Fruit fly (Drosophila melanogaster) whole organism, embryonic: ENCODE data around the gene CG4896.

Experiments
- CG10462 ChIP-seq: fragments of 200-800 bp; sonication (Bioruptor generic); optimal IDR thresholded peaks from 2 replicates; lab custom pipeline; 2016; ENCODE audit warnings: missing biosample characterization, missing genetic modification characterization
- CG10959 ChIP-seq: fragments of 200-800 bp; sonication (Bioruptor generic); IDR thresholded peaks from 2 replicates; pipeline ENCODE4 v1.3.6; 2022; ENCODE audit warnings: missing biosample characterization, missing genetic modification characterization
- CG11695 ChIP-seq: fragments of 200-800 bp; sonication (Bioruptor generic); IDR thresholded peaks from 3 replicates; pipeline ENCODE4 v1.3.6; 2022; ENCODE audit warnings: missing biosample characterization, missing genetic modification characterization
- CG12071 ChIP-seq: fragments of 200-800 bp; sonication (Bioruptor generic); optimal IDR thresholded peaks from 3 replicates; lab custom pipeline; 2018; ENCODE audit warnings: missing biosample characterization, mild to moderate bottlenecking, missing genetic modification characterization
- CG12391 ChIP-seq: fragments of 200-800 bp; sonication (Bioruptor generic); optimal IDR thresholded peaks from 3 replicates; lab custom pipeline; 2018; ENCODE audit warnings: missing biosample characterization, mild to moderate bottlenecking, missing genetic modification characterization, moderate library complexity
- CG12942 ChIP-seq: fragments of 200-800 bp; sonication (Bioruptor generic); optimal IDR thresholded peaks from 3 replicates; lab custom pipeline; 2016; ENCODE audit warnings: missing biosample characterization, missing genetic modification characterization
- CG13296 ChIP-seq: fragments of 200-800 bp; sonication (Bioruptor generic); optimal IDR thresholded peaks from 3 replicates; lab custom pipeline; 2018; ENCODE audit warnings: missing biosample characterization, mild to moderate bottlenecking, missing genetic modification characterization
- CG14014 ChIP-seq: fragments of 200-800 bp; sonication (Bioruptor generic); IDR thresholded peaks from 2 replicates; pipeline ENCODE4 v1.3.6; 2022; ENCODE audit warnings: missing biosample characterization, missing genetic modification characterization
- CG14965 ChIP-seq: fragments of 200-800 bp; sonication (Bioruptor generic); optimal IDR thresholded peaks from 2 replicates; lab custom pipeline; 2016; ENCODE audit warnings: missing biosample characterization, missing genetic modification characterization, borderline replicate concordance
- CG18476 ChIP-seq: fragments of 200-800 bp; sonication (Bioruptor generic); optimal IDR thresholded peaks from 2 replicates; lab custom pipeline; 2016; ENCODE audit warnings: missing biosample characterization, mild to moderate bottlenecking, missing genetic modification characterization
- CG2129 ChIP-seq: fragments of 200-800 bp; sonication (Bioruptor generic); IDR thresholded peaks from 2 replicates; pipeline ENCODE4 v1.3.6; 2022; ENCODE audit warnings: missing biosample characterization, missing genetic modification characterization; ENCODE audit not compliant: partially characterized antibody
- CG2678 ChIP-seq: fragments of 200-800 bp; sonication (Bioruptor generic); optimal IDR thresholded peaks from 3 replicates; lab custom pipeline; 2019; ENCODE audit warnings: missing biosample characterization, mild to moderate bottlenecking, missing genetic modification characterization, moderate library complexity
- CG30431 ChIP-seq: fragments of 200-800 bp; sonication (Bioruptor generic); optimal IDR thresholded peaks from 2 replicates; lab custom pipeline; 2017; ENCODE audit warnings: missing biosample characterization, missing genetic modification characterization
- CG32532 ChIP-seq: fragments of 200-800 bp; sonication (Bioruptor generic); IDR thresholded peaks from 2 replicates; pipeline ENCODE4 v1.3.6; 2022; ENCODE audit warnings: missing biosample characterization, missing genetic modification characterization
- CG3838 ChIP-seq: fragments of 200-800 bp; sonication (Bioruptor generic); optimal IDR thresholded peaks from 3 replicates; lab custom pipeline; 2016; ENCODE audit warnings: missing biosample characterization, missing genetic modification characterization
- CG42726 ChIP-seq: fragments of 200-800 bp; sonication (Bioruptor generic); IDR thresholded peaks from 2 replicates; pipeline ENCODE4 v1.3.6; 2022; ENCODE audit warnings: missing biosample characterization, missing genetic modification characterization; ENCODE audit not compliant: partially characterized antibody
- CG4282 ChIP-seq: fragments of 200-800 bp; sonication (Bioruptor generic); optimal IDR thresholded peaks from 2 replicates; lab custom pipeline; 2016; ENCODE audit warnings: missing biosample characterization, missing genetic modification characterization
- CG4617 ChIP-seq: fragments of 200-800 bp; sonication (Bioruptor generic); optimal IDR thresholded peaks from 3 replicates; lab custom pipeline; 2016; ENCODE audit warnings: missing biosample characterization, missing genetic modification characterization, borderline replicate concordance
- CG5245 ChIP-seq: fragments of 200-800 bp; sonication (Bioruptor generic); optimal IDR thresholded peaks from 3 replicates; lab custom pipeline; 2016; ENCODE audit warnings: missing biosample characterization, missing genetic modification characterization
- CG5953 ChIP-seq: fragments of 200-800 bp; sonication (Bioruptor generic); IDR thresholded peaks from 2 replicates; pipeline ENCODE4 v1.3.6; 2022; ENCODE audit warnings: missing biosample characterization, missing genetic modification characterization
- CG6689 ChIP-seq: fragments of 200-800 bp; sonication (Bioruptor generic); IDR thresholded peaks from 2 replicates; pipeline ENCODE4 v1.3.6; 2022; ENCODE audit warnings: missing biosample characterization, missing genetic modification characterization
- CG7271 ChIP-seq: fragments of 200-800 bp; sonication (Bioruptor generic); optimal IDR thresholded peaks from 2 replicates; lab custom pipeline; 2018; ENCODE audit warnings: missing biosample characterization, mild to moderate bottlenecking, missing genetic modification characterization, moderate library complexity
- CG8388 ChIP-seq: fragments of 200-800 bp; sonication (Bioruptor generic); optimal IDR thresholded peaks from 2 replicates; lab custom pipeline; 2019; ENCODE audit warnings: missing biosample characterization, mild to moderate bottlenecking, missing genetic modification characterization, moderate library complexity
- CG9817 ChIP-seq: fragments of 200-800 bp; sonication (Bioruptor generic); optimal IDR thresholded peaks from 2 replicates; lab custom pipeline; 2018; ENCODE audit warnings: missing biosample characterization, mild to moderate bottlenecking, missing genetic modification characterization, moderate library complexity
- Camta ChIP-seq: fragments of 200-800 bp; sonication (Bioruptor generic); optimal IDR thresholded peaks from 2 replicates; lab custom pipeline; 2016; ENCODE audit warnings: missing biosample characterization, missing genetic modification characterization
- Chrac-16 ChIP-seq: fragments of 200-800 bp; sonication (Bioruptor generic); optimal IDR thresholded peaks from 3 replicates; lab custom pipeline; 2016; ENCODE audit warnings: missing biosample characterization, missing genetic modification characterization
- Dip2 ChIP-seq: fragments of 200-800 bp; sonication (Bioruptor generic); IDR thresholded peaks from 2 replicates; pipeline ENCODE4 v1.3.6; 2022; ENCODE audit warnings: missing biosample characterization, missing genetic modification characterization
- Hr51 ChIP-seq, 2 experiments: fragments of 200-800 bp; sonication (Bioruptor generic); optimal IDR thresholded peaks; 2 replicates in 1 of 2; 3 replicates in 1 of 2; lab custom pipeline; 2016 to 2018; ENCODE audit warnings: missing biosample characterization in 2 of 2, missing genetic modification characterization in 2 of 2, mild to moderate bottlenecking in 1 of 2, moderate library complexity in 1 of 2
- Hsf ChIP-seq: fragments of 200-800 bp; sonication (Bioruptor generic); optimal IDR thresholded peaks from 3 replicates; lab custom pipeline; 2016; ENCODE audit warnings: missing biosample characterization, missing genetic modification characterization
- Lpt ChIP-seq: fragments of >200 bp; optimal IDR thresholded peaks from 2 replicates; lab custom pipeline; 2018; ENCODE audit warnings: missing biosample characterization, missing genetic modification characterization
- Neu2 ChIP-seq: fragments of 200-800 bp; sonication (Bioruptor generic); optimal IDR thresholded peaks from 3 replicates; lab custom pipeline; 2016; ENCODE audit warnings: missing biosample characterization, missing genetic modification characterization, borderline replicate concordance
- Nf-YC ChIP-seq: fragments of 200-800 bp; optimal IDR thresholded peaks from 3 replicates; lab custom pipeline; 2019; ENCODE audit warnings: missing biosample characterization, mild to moderate bottlenecking, missing genetic modification characterization, moderate library complexity
- Sox100B ChIP-seq: fragments of 200-800 bp; sonication (Bioruptor generic); optimal IDR thresholded peaks from 3 replicates; lab custom pipeline; 2018; ENCODE audit warnings: missing biosample characterization, mild to moderate bottlenecking, missing genetic modification characterization
- ac ChIP-seq: fragments of 200-800 bp; sonication (Bioruptor generic); optimal IDR thresholded peaks from 3 replicates; lab custom pipeline; 2017; ENCODE audit warnings: missing biosample characterization, mild to moderate bottlenecking, missing genetic modification characterization
- bbx ChIP-seq: fragments of 200-800 bp; sonication (Bioruptor generic); IDR thresholded peaks from 2 replicates; pipeline ENCODE4 v1.3.6; 2022; ENCODE audit warnings: missing biosample characterization, missing genetic modification characterization; ENCODE audit not compliant: partially characterized antibody
- cato ChIP-seq: fragments of 200-800 bp; sonication (Bioruptor generic); optimal IDR thresholded peaks from 2 replicates; lab custom pipeline; 2016; ENCODE audit warnings: missing biosample characterization, missing genetic modification characterization, borderline replicate concordance
- dmrt11E ChIP-seq: fragments of 200-800 bp; sonication (Bioruptor generic); optimal IDR thresholded peaks from 3 replicates; lab custom pipeline; 2018; ENCODE audit warnings: missing biosample characterization, mild to moderate bottlenecking, missing genetic modification characterization, moderate library complexity
- hbn ChIP-seq: fragments of 200-800 bp; sonication (Bioruptor generic); IDR thresholded peaks from 2 replicates; pipeline ENCODE4 v1.3.6; 2022; ENCODE audit warnings: missing biosample characterization, missing genetic modification characterization; ENCODE audit not compliant: partially characterized antibody
- jumu ChIP-seq: fragments of 200-800 bp; sonication (Bioruptor generic); optimal IDR thresholded peaks from 3 replicates; lab custom pipeline; 2016; ENCODE audit warnings: missing biosample characterization, missing genetic modification characterization
- kah ChIP-seq: fragments of 200-800 bp; sonication (Bioruptor generic); optimal IDR thresholded peaks from 2 replicates; lab custom pipeline; 2018; ENCODE audit warnings: missing biosample characterization, mild to moderate bottlenecking, missing genetic modification characterization
- lilli ChIP-seq: fragments of 200-800 bp; sonication (Bioruptor generic); optimal IDR thresholded peaks from 3 replicates; lab custom pipeline; 2016; ENCODE audit warnings: missing biosample characterization, missing genetic modification characterization
- peb ChIP-seq: fragments of 200-800 bp; sonication (Bioruptor generic); IDR thresholded peaks from 2 replicates; pipeline ENCODE4 v1.3.6; 2022; ENCODE audit warnings: missing biosample characterization, missing genetic modification characterization
- prd ChIP-seq, 3 experiments: fragments of >200 bp in 2 of 3; fragments of 200-800 bp in 1 of 3; sonication (Bioruptor generic) in 1 of 3; optimal IDR thresholded peaks in 2 of 3; IDR thresholded peaks in 1 of 3; 2 replicates in 2 of 3; 3 replicates in 1 of 3; pipeline versions ENCODE4 v1.3.6 to Lab custom; 2017 to 2022; ENCODE audit warnings: missing biosample characterization in 1 of 3, missing genetic modification characterization in 1 of 3
- sens ChIP-seq: fragments of 200-800 bp; sonication (Bioruptor generic); peaks from one replicate; lab custom pipeline; 2016; ENCODE audit warnings: missing biosample characterization, missing genetic modification characterization
- sima ChIP-seq: fragments of 200-800 bp; sonication (Bioruptor generic); optimal IDR thresholded peaks from 2 replicates; lab custom pipeline; 2016; ENCODE audit warnings: missing biosample characterization, missing genetic modification characterization
- slp2 ChIP-seq: fragments of 200-800 bp; sonication (Bioruptor generic); optimal IDR thresholded peaks from 2 replicates; lab custom pipeline; 2016; ENCODE audit warnings: missing biosample characterization, missing genetic modification characterization
- tap ChIP-seq: fragments of 200-800 bp; optimal IDR thresholded peaks from 3 replicates; lab custom pipeline; 2019; ENCODE audit warnings: missing biosample characterization, mild to moderate bottlenecking, missing genetic modification characterization, moderate library complexity
- twi ChIP-seq: fragments of 200-800 bp; optimal IDR thresholded peaks from 2 replicates; lab custom pipeline; 2019; ENCODE audit warnings: missing biosample characterization, mild to moderate bottlenecking, missing genetic modification characterization, moderate library complexity
- zf30C ChIP-seq: fragments of 200-800 bp; sonication (Bioruptor generic); optimal IDR thresholded peaks from 3 replicates; lab custom pipeline; 2018; ENCODE audit warnings: missing biosample characterization, mild to moderate bottlenecking, missing genetic modification characterization
- zfh2 ChIP-seq: fragments of 200-800 bp; sonication (Bioruptor generic); optimal IDR thresholded peaks from 2 replicates; lab custom pipeline; 2016; ENCODE audit warnings: missing biosample characterization, missing genetic modification characterization

Gene CG4896

dm6 chr2L:1142730-1143281, 34.7 kb upstream of the CG4896 start, which contains the start of gene MFS3 (continued):
- no peak for TF ChIP-seq CG7271 (tag; lab: Kevin White, UChicago)
- TF ChIP-seq twi (tag; lab: Kevin White, UChicago): no peak
- TF ChIP-seq dmrt11E (tag; lab: Kevin White, UChicago): no peak
- TF ChIP-seq CG12391: peak; percentile 3
- peak; percentile 11 for TF ChIP-seq tap (tag; lab: Kevin White, UChicago)
- TF ChIP-seq CG9817 (tag; lab: Kevin White, UChicago): no peak
- TF ChIP-seq sima (GFP tag; lab: Kevin White, UChicago): no peak
- no peak for TF ChIP-seq CG14014 (GFP tag; lab: Robert Waterston, UW)
- TF ChIP-seq Camta (GFP tag; lab: Kevin White, UChicago): no peak
- no peak for TF ChIP-seq CG4617
- TF ChIP-seq CG8388 (GFP tag; lab: Kevin White, UChicago): no peak
- no peak for TF ChIP-seq CG30431 (GFP tag; lab: Kevin White, UChicago)
- 0 out of 2 replicates have a peak, but pooled peaks have one; percentile 3 for TF ChIP-seq CG42726
- no peak for TF ChIP-seq CG10462 (GFP tag; lab: Kevin White, UChicago)
- TF ChIP-seq CG4282 (GFP tag; lab: Kevin White, UChicago): no peak
- TF ChIP-seq CG5953 (GFP tag; lab: Robert Waterston, UW): no peak
- no peak for TF ChIP-seq CG2129 (GFP tag; lab: Robert Waterston, UW)
- TF ChIP-seq CG14965 (GFP tag; lab: Kevin White, UChicago): no peak
- peak; percentile 57 for TF ChIP-seq sens (GFP tag; lab: Kevin White, UChicago)
- no peak for TF ChIP-seq kah
- no peak for TF ChIP-seq slp2 (GFP tag; lab: Kevin White, UChicago)
- TF ChIP-seq CG12071: no peak
- TF ChIP-seq Chrac-16 (GFP tag; lab: Kevin White, UChicago): no peak
- no peak for TF ChIP-seq zf30C (GFP tag; lab: Kevin White, UChicago)
- peak; percentile 13; the same call in 1 of the 2 replicates for TF ChIP-seq CG32532 (GFP tag; lab: Robert Waterston, UW)
- TF ChIP-seq CG18476 (GFP tag; lab: Kevin White, UChicago): no peak
- no peak for TF ChIP-seq Sox100B (GFP tag; lab: Kevin White, UChicago)
- no peak for TF ChIP-seq CG6689 (GFP tag; lab: Robert Waterston, UW)
- no peak for TF ChIP-seq Dip2
- TF ChIP-seq CG3838: no peak
- no peak for TF ChIP-seq CG5245
- no peak for TF ChIP-seq Neu2 (GFP tag; lab: Kevin White, UChicago)
- no peak for TF ChIP-seq Lpt (GFP tag; lab: Kevin White, UChicago)
- no peak for TF ChIP-seq hbn (GFP tag; lab: Robert Waterston, UW)
- no peak for TF ChIP-seq CG12942 (GFP tag; lab: Kevin White, UChicago)
- TF ChIP-seq CG13296 (GFP tag; lab: Kevin White, UChicago): no peak
- no peak for TF ChIP-seq CG11695 (GFP tag; lab: Robert Waterston, UW)
- peak; percentile 7 for TF ChIP-seq Nf-YC (tag; lab: Kevin White, UChicago)
- no peak for TF ChIP-seq cato (GFP tag; lab: Kevin White, UChicago)
- no peak for TF ChIP-seq peb (GFP tag; lab: Robert Waterston, UW)
- TF ChIP-seq zfh2 (GFP tag; lab: Kevin White, UChicago): no peak
- TF ChIP-seq CG2678: peak; percentile 25
- no peak for TF ChIP-seq jumu (GFP tag; lab: Kevin White, UChicago)
- TF ChIP-seq CG10959 (GFP tag; lab: Robert Waterston, UW): no peak
- no peak for TF ChIP-seq ac (GFP tag; lab: Kevin White, UChicago)
- no peak for TF ChIP-seq lilli
- peak; percentile 38; the same call in 1 of the 2 replicates for TF ChIP-seq bbx (GFP tag; lab: Robert Waterston, UW)
- TF ChIP-seq Hsf (GFP tag; lab: Kevin White, UChicago): peak; percentile 28
- TF ChIP-seq prd (optimal IDR thresholded peaks at IDR 0.05; lab: Kevin White, UChicago): no peak
- no peak for TF ChIP-seq prd (GFP tag; IDR thresholded peaks at IDR 0.05; lab: Robert Waterston, UW)
- peak in 1 of 2 experiments; percentile 21 for TF ChIP-seq Hr51 (GFP tag; optimal IDR thresholded peaks at IDR 0.05; lab: Kevin White, UChicago)
